Worm (Caenorhabditis elegans): ENCODE measurements around the gene efl-1.

efl-1 gene

DNA sequence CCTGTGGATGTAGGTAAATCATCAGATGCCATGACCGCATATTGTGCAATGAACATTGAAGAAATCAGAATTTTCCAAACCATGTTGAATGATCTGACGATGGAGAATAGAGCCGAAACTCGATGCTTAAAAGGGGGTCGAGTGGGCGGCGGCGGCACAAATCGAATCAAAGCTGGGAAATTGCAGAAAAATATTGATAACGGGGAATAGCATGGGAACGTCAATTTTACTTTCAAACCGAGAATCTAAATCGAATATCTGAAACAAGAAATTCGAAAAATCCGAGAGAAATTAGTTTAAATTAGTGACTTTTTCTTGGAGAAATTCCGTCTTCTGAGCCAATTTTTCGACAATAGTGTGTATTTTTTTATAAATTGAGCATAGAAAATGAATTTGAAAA, 49.4 kb downstream of the efl-1 start, which contains the start of gene F09C6.10:
Gene F09C6.10 (minus strand): TSS at position 101 of the 400 bp plus-strand sequence.
- no peak for TF ChIP-seq ceh-8 (GFP tag; optimal IDR thresholded peaks at IDR 0.05)
- TF ChIP-seq egl-13 (tag; optimal IDR thresholded peaks at IDR 0.05): no peak
- no peak for TF ChIP-seq snu-23 (GFP tag; optimal IDR thresholded peaks at IDR 0.05)
- TF ChIP-seq fkh-4 (tag; optimal IDR thresholded peaks at IDR 0.05; ENCODE audit: borderline replicate concordance): no peak
- no peak for TF ChIP-seq ama-1 (optimal IDR thresholded peaks at IDR 0.05)
- no peak for TF ChIP-seq nhr-19 (GFP tag; conservative IDR thresholded peaks at IDR 0.05)
- TF ChIP-seq ets-5 (GFP tag; IDR thresholded peaks at IDR 0.05): no peak
- no peak for TF ChIP-seq hlh-4 (tag; optimal IDR thresholded peaks at IDR 0.05)
- no peak for TF ChIP-seq lin-14 (GFP tag; optimal IDR thresholded peaks at IDR 0.05)
- TF ChIP-seq tbx-2 (tag; optimal IDR thresholded peaks at IDR 0.05): no peak
- no peak for TF ChIP-seq ceh-82 (tag; optimal IDR thresholded peaks at IDR 0.05)
- no peak for TF ChIP-seq fos-1 (tag; optimal IDR thresholded peaks at IDR 0.05)
- no peak for TF ChIP-seq C34B4.2 (tag; optimal IDR thresholded peaks at IDR 0.05)
- no peak for TF ChIP-seq nhr-85 (tag)
- no peak for TF ChIP-seq jun-1 (tag; optimal IDR thresholded peaks at IDR 0.05)

- no peak for TF ChIP-seq fkh-4 (tag; optimal IDR thresholded peaks at IDR 0.05; ENCODE audit: borderline replicate concordance)
- no peak for TF ChIP-seq nhr-19 (GFP tag; conservative IDR thresholded peaks at IDR 0.05)
- TF ChIP-seq fkh-10 (GFP tag; optimal IDR thresholded peaks at IDR 0.05): no peak
- no peak for TF ChIP-seq unc-62 (GFP tag; optimal IDR thresholded peaks at IDR 0.05)
- TF ChIP-seq nhr-11 (tag; optimal IDR thresholded peaks at IDR 0.05): no peak
- TF ChIP-seq efl-3 (GFP tag; optimal IDR thresholded peaks at IDR 0.05): no peak
- TF ChIP-seq swsn-7 (tag; optimal IDR thresholded peaks at IDR 0.05): no peak
- no peak for TF ChIP-seq nhr-84 (tag; optimal IDR thresholded peaks at IDR 0.05)
- no peak for TF ChIP-seq fos-1 (tag; optimal IDR thresholded peaks at IDR 0.05)
These were observed 53.5 kb downstream of the efl-1 start, which contains the start of gene nhr-116 for ce11 chrV:16911934-16912333. Gene nhr-116, plus strand, starts transcription at chrV:16912234.

ce11 chrV:16911294-16911693, 54.2 kb downstream of the efl-1 start:
- TF ChIP-seq lin-15B (tag; optimal IDR thresholded peaks at IDR 0.05): no peak

- TF ChIP-seq ceh-90 (tag; optimal IDR thresholded peaks at IDR 0.05) (no peak), lin-14 (GFP tag; optimal IDR thresholded peaks at IDR 0.05) (peak; percentile 55), nhr-20 (tag; optimal IDR thresholded peaks at IDR 0.05) (peak; percentile 8), elt-2 (tag; optimal IDR thresholded peaks at IDR 0.05) (peak; percentile 56), lin-35 (GFP tag; optimal IDR thresholded peaks at IDR 0.05) (peak in 1 of 2 experiments; percentile 48), mep-1 (tag; optimal IDR thresholded peaks at IDR 0.05) (peak; percentile 19), skn-1 (tag; optimal IDR thresholded peaks at IDR 0.05) (peak; percentile 18), xbp-1 (tag; optimal IDR thresholded peaks at IDR 0.05) (no peak), fkh-8 (tag; optimal IDR thresholded peaks at IDR 0.05) (peak; percentile 3)
These were observed 54.6 kb downstream of the efl-1 start for ce11 chrV:16910864-16911263.

- TF ChIP-seq nhr-12 (tag; optimal IDR thresholded peaks at IDR 0.05): no peak
- TF ChIP-seq pqm-1 (tag; optimal IDR thresholded peaks at IDR 0.05): no peak
- TF ChIP-seq mef-2 (tag; optimal IDR thresholded peaks at IDR 0.05): no peak
- TF ChIP-seq C16A3.4 (tag; optimal IDR thresholded peaks at IDR 0.05): no peak
- no peak for TF ChIP-seq efl-1 (optimal IDR thresholded peaks at IDR 0.05)
- peak in 1 of 2 experiments; percentile 28 for TF ChIP-seq efl-1 (GFP tag; optimal IDR thresholded peaks at IDR 0.05 in 1 of 2)
These were observed 55.6 kb downstream of the efl-1 start, which contains the start of gene F09C6.16 for ce11 chrV:16909871-16910270. Gene F09C6.16, minus strand, starts transcription at chrV:16909971.
